Fruit fly (Drosophila melanogaster) whole organism, embryonic: Measurements from ENCODE around the gene yellow-f.

Experiments used
- Blimp-1 ChIP-seq: fragments of 200-800 bp; sonication (Bioruptor generic); optimal IDR thresholded peaks from 3 replicates; lab custom pipeline; 2018; ENCODE audit warnings: missing biosample characterization, missing genetic modification characterization, mild to moderate bottlenecking, moderate library complexity, missing genetic modification reagents
- CG10147 ChIP-seq: fragments of 200-800 bp; sonication (Bioruptor generic); optimal IDR thresholded peaks from 2 replicates; lab custom pipeline; 2019; ENCODE audit warnings: missing biosample characterization, mild to moderate bottlenecking, missing genetic modification characterization, moderate library complexity
- CG11398 ChIP-seq: fragments of 200-800 bp; sonication (Bioruptor generic); optimal IDR thresholded peaks from 2 replicates; lab custom pipeline; 2016; ENCODE audit warnings: missing biosample characterization, missing genetic modification characterization
- CG12236 ChIP-seq: fragments of 200-800 bp; sonication (Bioruptor generic); optimal IDR thresholded peaks from 2 replicates; lab custom pipeline; 2016; ENCODE audit warnings: missing biosample characterization, missing genetic modification characterization
- CG12299 ChIP-seq: fragments of 200-800 bp; sonication (Bioruptor generic); optimal IDR thresholded peaks from 2 replicates; lab custom pipeline; 2018; ENCODE audit warnings: missing biosample characterization, mild to moderate bottlenecking, missing genetic modification characterization
- CG14710 ChIP-seq: fragments of 200-800 bp; sonication (Bioruptor generic); optimal IDR thresholded peaks from 3 replicates; lab custom pipeline; 2019; ENCODE audit warnings: missing biosample characterization, mild to moderate bottlenecking, missing genetic modification characterization, moderate library complexity
- CG1529 ChIP-seq: fragments of 200-800 bp; sonication (Bioruptor generic); optimal IDR thresholded peaks from 3 replicates; lab custom pipeline; 2018; ENCODE audit warnings: missing biosample characterization, missing genetic modification characterization
- CG15479 ChIP-seq: fragments of 200-800 bp; sonication (Bioruptor generic); optimal IDR thresholded peaks from 3 replicates; lab custom pipeline; 2019; ENCODE audit warnings: missing biosample characterization, mild to moderate bottlenecking, missing genetic modification characterization, moderate library complexity
- CG17912 ChIP-seq: fragments of 200-800 bp; sonication (Bioruptor generic); optimal IDR thresholded peaks from 2 replicates; lab custom pipeline; 2018; ENCODE audit warnings: missing biosample characterization, mild to moderate bottlenecking, missing genetic modification characterization
- CG2120 ChIP-seq: fragments of 200-800 bp; sonication (Bioruptor generic); optimal IDR thresholded peaks from 3 replicates; lab custom pipeline; 2016; ENCODE audit warnings: missing biosample characterization, missing genetic modification characterization
- CG2199 ChIP-seq: fragments of 200-800 bp; sonication (Bioruptor generic); IDR thresholded peaks from 3 replicates; pipeline ENCODE4 v1.3.6; 2022; ENCODE audit warnings: missing biosample characterization, missing genetic modification characterization
- CG3407 ChIP-seq: fragments of 200-800 bp; sonication (Bioruptor generic); optimal IDR thresholded peaks from 2 replicates; lab custom pipeline; 2018; ENCODE audit warnings: missing biosample characterization, mild to moderate bottlenecking, missing genetic modification characterization
- CG34422 ChIP-seq: fragments of 200-800 bp; sonication (Bioruptor generic); IDR thresholded peaks from 3 replicates; pipeline ENCODE4 v1.3.6; 2022; ENCODE audit warnings: missing biosample characterization, missing genetic modification characterization
- CG4820 ChIP-seq: fragments of 200-800 bp; sonication (Bioruptor generic); optimal IDR thresholded peaks from 3 replicates; lab custom pipeline; 2016; ENCODE audit warnings: missing biosample characterization, missing genetic modification characterization
- CG5953 ChIP-seq: fragments of 200-800 bp; sonication (Bioruptor generic); IDR thresholded peaks from 2 replicates; pipeline ENCODE4 v1.3.6; 2022; ENCODE audit warnings: missing biosample characterization, missing genetic modification characterization
- CG6689 ChIP-seq: fragments of 200-800 bp; sonication (Bioruptor generic); IDR thresholded peaks from 2 replicates; pipeline ENCODE4 v1.3.6; 2022; ENCODE audit warnings: missing biosample characterization, missing genetic modification characterization
- CTCF ChIP-seq: fragments of 200-800 bp; sonication (Bioruptor generic); optimal IDR thresholded peaks from 2 replicates; lab custom pipeline; 2017; ENCODE audit warnings: missing biosample characterization, mild to moderate bottlenecking, missing genetic modification characterization, moderate library complexity
- Deaf1 ChIP-seq: fragments of 200-800 bp; optimal IDR thresholded peaks from 3 replicates; lab custom pipeline; 2019; ENCODE audit warnings: missing biosample characterization, mild to moderate bottlenecking, missing genetic modification characterization, moderate library complexity
- Dll ChIP-seq: fragments of 200-800 bp; sonication (Bioruptor generic); IDR thresholded peaks from 4 replicates; pipeline ENCODE4 v1.3.6; 2022; ENCODE audit warnings: missing biosample characterization, missing genetic modification characterization; ENCODE audit not compliant: partially characterized antibody
- Dp ChIP-seq: fragments of 200-800 bp; sonication (Bioruptor generic); optimal IDR thresholded peaks from 2 replicates; lab custom pipeline; 2018; ENCODE audit warnings: missing biosample characterization, mild to moderate bottlenecking, missing genetic modification characterization, moderate library complexity
- Lim3 ChIP-seq: fragments of 200-800 bp; sonication (Bioruptor generic); IDR thresholded peaks from 2 replicates; pipeline ENCODE4 v1.3.6; 2022; ENCODE audit warnings: missing biosample characterization, missing genetic modification characterization
- Med ChIP-seq: fragments of 200-800 bp; sonication (Bioruptor generic); peaks from one replicate; lab custom pipeline; 2016; ENCODE audit warnings: missing biosample characterization, missing genetic modification characterization, mild to moderate bottlenecking, inconsistent platforms, moderate library complexity
- PHDP ChIP-seq: fragments of 200-800 bp; sonication (Bioruptor generic); optimal IDR thresholded peaks from 3 replicates; lab custom pipeline; 2018; ENCODE audit warnings: missing biosample characterization, mild to moderate bottlenecking, missing genetic modification characterization, moderate library complexity
- Pdp1 ChIP-seq, 2 experiments: fragments of 200-800 bp; sonication (Bioruptor generic); optimal IDR thresholded peaks; 3 replicates each; lab custom pipeline; 2016; ENCODE audit warnings: missing biosample characterization in 2 of 2, missing genetic modification characterization in 2 of 2, mild to moderate bottlenecking in 1 of 2, moderate library complexity in 1 of 2
- Tbp ChIP-seq: fragments of >200 bp; optimal IDR thresholded peaks from 2 replicates; lab custom pipeline; 2018; ENCODE audit warnings: missing biosample characterization, missing genetic modification characterization
- abd-A ChIP-seq: fragments of 200-800 bp; sonication (Bioruptor generic); optimal IDR thresholded peaks from 3 replicates; lab custom pipeline; 2019; ENCODE audit warnings: missing biosample characterization, mild to moderate bottlenecking, missing genetic modification characterization, moderate library complexity
- corto ChIP-seq: fragments of 200-800 bp; sonication (Bioruptor generic); optimal IDR thresholded peaks from 2 replicates; lab custom pipeline; 2016; ENCODE audit warnings: missing biosample characterization, mild to moderate bottlenecking, missing genetic modification characterization, moderate library complexity
- crol ChIP-seq: fragments of 200-800 bp; sonication (Bioruptor generic); IDR thresholded peaks from 2 replicates; pipeline ENCODE4 v1.3.6; 2022; ENCODE audit warnings: missing biosample characterization, missing genetic modification characterization
- eve ChIP-seq, 2 experiments: fragments of >200 bp; optimal IDR thresholded peaks; 2 replicates each; lab custom pipeline; 2017; ENCODE audit warnings: missing biosample characterization in 2 of 2, missing genetic modification characterization in 2 of 2
- klu ChIP-seq: fragments of 200-800 bp; sonication (Bioruptor generic); IDR thresholded peaks from 2 replicates; pipeline ENCODE4 v1.3.6; 2022; ENCODE audit warnings: missing biosample characterization, missing genetic modification characterization
- lov ChIP-seq, 2 experiments: fragments of 200-800 bp in 1 of 2; fragments of >200 bp in 1 of 2; sonication (Bioruptor generic) in 1 of 2; IDR thresholded peaks in 1 of 2; optimal IDR thresholded peaks in 1 of 2; 2 replicates in 1 of 2; 3 replicates in 1 of 2; pipeline versions ENCODE4 v1.3.6 to Lab custom; 2017 to 2022; ENCODE audit warnings: missing biosample characterization in 1 of 2, missing genetic modification characterization in 1 of 2
- mam ChIP-seq: fragments of 200-800 bp; sonication (Bioruptor generic); optimal IDR thresholded peaks from 3 replicates; lab custom pipeline; 2016; ENCODE audit warnings: missing biosample characterization, missing genetic modification characterization
- onecut ChIP-seq: fragments of 200-800 bp; sonication (Bioruptor generic); IDR thresholded peaks from 2 replicates; pipeline ENCODE4 v1.3.6; 2022; ENCODE audit warnings: missing biosample characterization, missing genetic modification characterization
- repo ChIP-seq: fragments of 200-800 bp; sonication (Bioruptor generic); optimal IDR thresholded peaks from 2 replicates; lab custom pipeline; 2016; ENCODE audit warnings: missing biosample characterization, missing genetic modification characterization
- sens-2 ChIP-seq: fragments of 200-800 bp; sonication (Bioruptor generic); IDR thresholded peaks from 2 replicates; pipeline ENCODE4 v1.3.6; 2022; ENCODE audit warnings: missing biosample characterization, missing genetic modification characterization
- tin ChIP-seq: fragments of 200-800 bp; sonication (Bioruptor generic); optimal IDR thresholded peaks from 3 replicates; lab custom pipeline; 2016; ENCODE audit warnings: missing biosample characterization, missing genetic modification characterization
- tll ChIP-seq, 2 experiments: fragments of 200-800 bp in 1 of 2; fragments of >200 bp in 1 of 2; sonication (Bioruptor generic) in 1 of 2; optimal IDR thresholded peaks; 2 replicates each; lab custom pipeline; 2017 to 2019; ENCODE audit warnings: missing biosample characterization in 2 of 2, missing genetic modification characterization in 2 of 2, mild to moderate bottlenecking in 1 of 2, moderate library complexity in 1 of 2
- trem ChIP-seq: fragments of 200-800 bp; optimal IDR thresholded peaks from 3 replicates; lab custom pipeline; 2019; ENCODE audit warnings: missing biosample characterization, mild to moderate bottlenecking, missing genetic modification characterization, moderate library complexity
- wor ChIP-seq: fragments of 200-800 bp; sonication (Bioruptor generic); IDR thresholded peaks from 2 replicates; pipeline ENCODE4 v1.3.6; 2022; ENCODE audit warnings: missing biosample characterization, missing genetic modification characterization

Gene yellow-f

DNA sequence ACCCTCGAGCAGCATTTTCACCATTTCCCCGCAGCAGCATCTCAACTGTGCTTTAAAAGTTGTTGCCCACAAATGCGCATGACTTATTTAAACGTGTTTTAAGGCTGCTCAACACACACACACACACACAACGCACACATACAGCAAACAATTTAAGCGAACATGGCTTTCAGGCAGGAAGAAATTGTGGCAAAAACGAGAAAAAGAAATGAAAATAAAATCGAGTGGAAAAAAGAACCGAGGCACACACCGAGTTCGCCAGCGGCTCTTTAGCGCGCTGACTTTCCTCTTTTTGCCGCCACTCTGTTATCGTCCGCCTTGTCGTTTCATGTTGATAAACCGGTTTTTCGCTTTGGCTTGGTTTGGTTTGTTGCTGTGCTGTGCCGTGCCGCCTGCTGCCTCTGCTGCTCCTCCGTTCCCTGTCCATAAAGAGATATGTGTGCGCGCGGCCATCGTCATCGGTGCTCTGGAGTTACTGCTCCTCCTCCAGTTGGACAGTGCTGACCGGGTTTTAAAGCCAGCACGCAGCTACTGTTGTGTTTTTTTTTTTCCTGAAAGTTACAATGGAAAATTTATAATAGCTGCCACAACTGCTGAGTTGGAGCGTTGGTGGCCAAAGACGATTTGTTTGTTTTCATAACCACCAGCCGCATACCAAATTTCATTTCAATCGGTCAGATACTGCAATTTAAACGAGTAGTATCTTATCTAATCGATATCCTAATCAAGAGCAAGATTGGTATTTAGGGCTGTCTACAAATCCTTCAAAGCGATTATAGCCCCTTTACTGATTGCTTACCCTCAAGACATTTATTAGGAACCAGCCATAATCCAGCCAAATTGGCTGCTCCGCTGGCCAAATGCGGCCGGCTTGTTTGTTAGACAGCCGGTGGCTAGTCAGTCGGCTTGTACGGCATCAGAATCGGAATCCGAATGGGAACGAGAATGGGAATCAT, 23.1 kb upstream of the yellow-f start (continued):
- TF ChIP-seq CG1529 = no peak
- TF ChIP-seq onecut (GFP tag; lab: Robert Waterston, UW) = 0 out of 2 replicates have a peak, but pooled peaks have one; percentile 4
- TF ChIP-seq CG14710 = no peak
- no peak for TF ChIP-seq CG10147 (GFP tag; lab: Kevin White, UChicago)
- no peak for TF ChIP-seq tll (GFP tag; optimal IDR thresholded peaks at IDR 0.05; lab: Kevin White, UChicago)
- no peak for TF ChIP-seq Lim3 (GFP tag; lab: Robert Waterston, UW)
- TF ChIP-seq corto (GFP tag; lab: Kevin White, UChicago) = peak; percentile 42
- TF ChIP-seq CG2120 = peak; percentile 59
- no peak for TF ChIP-seq sens-2 (GFP tag; lab: Robert Waterston, UW)
- TF ChIP-seq PHDP = peak; percentile 16
- TF ChIP-seq mam = peak; percentile 20
- TF ChIP-seq trem (tag; lab: Kevin White, UChicago) = no peak
- peak; percentile 30 for TF ChIP-seq Tbp (GFP tag; lab: Kevin White, UChicago)
- TF ChIP-seq CG12236 (GFP tag; lab: Kevin White, UChicago) = no peak
- peak; percentile 14 for TF ChIP-seq abd-A (tag; lab: Kevin White, UChicago)

DNA sequence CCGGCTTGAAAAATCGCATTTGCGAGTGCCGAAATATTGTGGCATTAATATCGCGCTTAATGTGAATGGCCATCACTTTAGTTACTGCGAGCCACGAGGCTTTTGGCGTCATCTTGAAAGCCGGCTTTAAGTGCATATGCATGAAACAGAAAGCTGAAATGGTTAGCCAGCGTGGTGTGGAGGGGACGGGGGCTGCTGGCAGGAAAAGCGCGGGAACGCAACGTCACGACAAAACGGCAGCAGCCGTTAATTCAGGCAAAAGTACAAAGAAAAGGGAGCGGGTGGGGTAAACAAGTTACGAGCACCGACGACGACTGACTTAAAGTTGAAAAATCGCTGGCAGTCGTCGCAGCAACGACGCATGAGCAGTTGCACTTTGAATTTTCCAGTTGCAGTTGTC, 22.4 kb upstream of the yellow-f start:
- TF ChIP-seq CG4820 (GFP tag; lab: Kevin White, UChicago) (no peak), tin (no peak), CG6689 (no peak), lov (optimal IDR thresholded peaks at IDR 0.05; lab: Kevin White, UChicago) (no peak), lov (GFP tag; IDR thresholded peaks at IDR 0.05; lab: Robert Waterston, UW) (no peak), CG34422 (GFP tag; lab: Robert Waterston, UW) (peak; percentile 20; the same call in 1 of the 3 replicates), CG12299 (tag; lab: Kevin White, UChicago) (no peak), CG3407 (GFP tag; lab: Kevin White, UChicago) (no peak), crol (peak; percentile 63), Deaf1 (tag; lab: Kevin White, UChicago) (peak; percentile 52), Dp (GFP tag; lab: Kevin White, UChicago) (peak; percentile 5), CG15479 (no peak), CG11398 (GFP tag; lab: Kevin White, UChicago) (no peak), CG17912 (GFP tag; lab: Kevin White, UChicago) (no peak), Dll (GFP tag; lab: Robert Waterston, UW) (0 out of 4 replicates have a peak, but pooled peaks have one; percentile 20), repo (GFP tag; lab: Kevin White, UChicago) (no peak), CTCF (GFP tag; lab: Kevin White, UChicago) (no peak), eve (GFP tag; optimal IDR thresholded peaks at IDR 0.05; lab: Kevin White, UChicago) (no peak), CG5953 (no peak), Med (peak; percentile 0), klu (GFP tag; lab: Robert Waterston, UW) (no peak), CG2199 (GFP tag; lab: Robert Waterston, UW) (0 out of 3 replicates have a peak, but pooled peaks have one; percentile 12), wor (no peak), Blimp-1 (peak; percentile 57), Pdp1 (GFP tag; optimal IDR thresholded peaks at IDR 0.05; lab: Kevin White, UChicago) (peak in 1 of 2 experiments; percentile 19)
- TF ChIP-seq, all 482 proteins: peak for 9
